Fruit fly (Drosophila melanogaster) whole organism, embryonic: ENCODE results near the gene LIMK1.

ENCODE experiments used
- Asciz ChIP-seq: fragments of 200-800 bp; sonication (Bioruptor generic); optimal IDR thresholded peaks from 2 replicates; lab custom pipeline; 2017; ENCODE audit warnings: missing biosample characterization, mild to moderate bottlenecking, missing genetic modification characterization, missing genetic modification reagents
- Atf3 ChIP-seq: fragments of 200-800 bp; sonication (Bioruptor generic); optimal IDR thresholded peaks from 3 replicates; lab custom pipeline; 2016; ENCODE audit warnings: missing biosample characterization, missing genetic modification characterization
- CG10274 ChIP-seq: fragments of 200-800 bp; sonication (Bioruptor generic); optimal IDR thresholded peaks from 3 replicates; lab custom pipeline; 2017; ENCODE audit warnings: missing biosample characterization, mild to moderate bottlenecking, missing genetic modification characterization
- CG11456 ChIP-seq: fragments of 200-800 bp; sonication (Bioruptor generic); IDR thresholded peaks from 3 replicates; pipeline ENCODE4 v1.3.6; 2022; ENCODE audit warnings: missing biosample characterization, missing genetic modification characterization
- CG12104 ChIP-seq: fragments of 200-800 bp; sonication (Bioruptor generic); optimal IDR thresholded peaks from 3 replicates; lab custom pipeline; 2016; ENCODE audit warnings: missing biosample characterization, missing genetic modification characterization
- CG13894 ChIP-seq: fragments of 200-800 bp; sonication (Bioruptor generic); optimal IDR thresholded peaks from 3 replicates; lab custom pipeline; 2018; ENCODE audit warnings: missing biosample characterization, mild to moderate bottlenecking, missing genetic modification characterization, moderate library complexity
- CG15269 ChIP-seq: fragments of 200-800 bp; sonication (Bioruptor generic); optimal IDR thresholded peaks from 2 replicates; lab custom pipeline; 2018; ENCODE audit warnings: missing biosample characterization, mild to moderate bottlenecking, missing genetic modification characterization, moderate library complexity
- CG16779 ChIP-seq: fragments of 200-800 bp; sonication (Bioruptor generic); IDR thresholded peaks from 2 replicates; pipeline ENCODE4 v1.3.6; 2022; ENCODE audit warnings: missing biosample characterization, missing genetic modification characterization
- CG17186 ChIP-seq: fragments of 200-800 bp; sonication (Bioruptor generic); optimal IDR thresholded peaks from 3 replicates; lab custom pipeline; 2017; ENCODE audit warnings: missing biosample characterization, missing genetic modification reagents, missing genetic modification characterization
- CG17328 ChIP-seq: fragments of 200-800 bp; sonication (Bioruptor generic); IDR thresholded peaks from 2 replicates; pipeline ENCODE4 v1.3.6; 2022; ENCODE audit warnings: missing biosample characterization, missing genetic modification characterization
- CG17912 ChIP-seq: fragments of 200-800 bp; sonication (Bioruptor generic); optimal IDR thresholded peaks from 2 replicates; lab custom pipeline; 2018; ENCODE audit warnings: missing biosample characterization, mild to moderate bottlenecking, missing genetic modification characterization
- CG31224 ChIP-seq: fragments of 200-800 bp; sonication (Bioruptor generic); IDR thresholded peaks from 2 replicates; pipeline ENCODE4 v1.3.6; 2022; ENCODE audit warnings: missing biosample characterization, missing genetic modification characterization
- CG3163 ChIP-seq: fragments of 200-800 bp; sonication (Bioruptor generic); optimal IDR thresholded peaks from 3 replicates; lab custom pipeline; 2016; ENCODE audit warnings: missing biosample characterization, missing genetic modification characterization
- CG32532 ChIP-seq: fragments of 200-800 bp; sonication (Bioruptor generic); IDR thresholded peaks from 2 replicates; pipeline ENCODE4 v1.3.6; 2022; ENCODE audit warnings: missing biosample characterization, missing genetic modification characterization
- CG34376 ChIP-seq: fragments of 200-800 bp; sonication (Bioruptor generic); optimal IDR thresholded peaks from 2 replicates; lab custom pipeline; 2018; ENCODE audit warnings: missing biosample characterization, mild to moderate bottlenecking, missing genetic modification characterization
- CG34422 ChIP-seq: fragments of 200-800 bp; sonication (Bioruptor generic); IDR thresholded peaks from 3 replicates; pipeline ENCODE4 v1.3.6; 2022; ENCODE audit warnings: missing biosample characterization, missing genetic modification characterization
- CG3995 ChIP-seq: fragments of 200-800 bp; sonication (Bioruptor generic); optimal IDR thresholded peaks from 3 replicates; lab custom pipeline; 2016; ENCODE audit warnings: missing biosample characterization, missing genetic modification characterization
- CG4424 ChIP-seq: fragments of 200-800 bp; sonication (Bioruptor generic); optimal IDR thresholded peaks from 3 replicates; lab custom pipeline; 2016; ENCODE audit warnings: missing biosample characterization, missing genetic modification characterization
- CG6689 ChIP-seq: fragments of 200-800 bp; sonication (Bioruptor generic); IDR thresholded peaks from 2 replicates; pipeline ENCODE4 v1.3.6; 2022; ENCODE audit warnings: missing biosample characterization, missing genetic modification characterization
- CG6765 ChIP-seq: fragments of 200-800 bp; sonication (Bioruptor generic); optimal IDR thresholded peaks from 3 replicates; lab custom pipeline; 2017; ENCODE audit warnings: missing biosample characterization, mild to moderate bottlenecking, missing genetic modification characterization
- CG8924 ChIP-seq: fragments of 200-800 bp; optimal IDR thresholded peaks from 3 replicates; lab custom pipeline; 2019; ENCODE audit warnings: missing biosample characterization, mild to moderate bottlenecking, missing genetic modification characterization, moderate library complexity
- CrebB ChIP-seq: fragments of 200-800 bp; sonication (Bioruptor generic); optimal IDR thresholded peaks from 3 replicates; lab custom pipeline; 2018; ENCODE audit warnings: missing biosample characterization, mild to moderate bottlenecking, missing genetic modification characterization
- HLHmδ ChIP-seq: fragments of 200-800 bp; sonication (Bioruptor generic); optimal IDR thresholded peaks from 2 replicates; lab custom pipeline; 2018; ENCODE audit warnings: missing biosample characterization, mild to moderate bottlenecking, missing genetic modification characterization, moderate library complexity
- Hr3 ChIP-seq: fragments of 200-800 bp; sonication (Bioruptor generic); optimal IDR thresholded peaks from 3 replicates; lab custom pipeline; 2016; ENCODE audit warnings: missing biosample characterization, missing genetic modification characterization
- Hsf ChIP-seq: fragments of 200-800 bp; sonication (Bioruptor generic); optimal IDR thresholded peaks from 3 replicates; lab custom pipeline; 2016; ENCODE audit warnings: missing biosample characterization, missing genetic modification characterization
- MESR4 ChIP-seq: fragments of 200-800 bp; sonication (Bioruptor generic); optimal IDR thresholded peaks from 2 replicates; lab custom pipeline; 2018; ENCODE audit warnings: missing biosample characterization, mild to moderate bottlenecking, missing genetic modification characterization, moderate library complexity
- Max ChIP-seq: fragments of 200-800 bp; sonication (Bioruptor generic); optimal IDR thresholded peaks from 2 replicates; lab custom pipeline; 2016; ENCODE audit warnings: missing biosample characterization, mild to moderate bottlenecking, missing genetic modification characterization
- Myb ChIP-seq: fragments of 200-800 bp; sonication (Bioruptor generic); optimal IDR thresholded peaks from 2 replicates; lab custom pipeline; 2016; ENCODE audit warnings: missing biosample characterization, missing genetic modification characterization
- Nf-YA ChIP-seq: fragments of 200-800 bp; sonication (Bioruptor generic); IDR thresholded peaks from 2 replicates; pipeline ENCODE4 v1.3.6; 2022; ENCODE audit warnings: missing biosample characterization, missing genetic modification characterization
- Nf-YB ChIP-seq: fragments of 200-800 bp; sonication (Bioruptor generic); optimal IDR thresholded peaks from 3 replicates; lab custom pipeline; 2019; ENCODE audit warnings: missing biosample characterization, mild to moderate bottlenecking, missing genetic modification characterization, moderate library complexity
- Nf-YC ChIP-seq: fragments of 200-800 bp; optimal IDR thresholded peaks from 3 replicates; lab custom pipeline; 2019; ENCODE audit warnings: missing biosample characterization, mild to moderate bottlenecking, missing genetic modification characterization, moderate library complexity
- NfI ChIP-seq: fragments of 200-800 bp; sonication (Bioruptor generic); optimal IDR thresholded peaks from 3 replicates; lab custom pipeline; 2018; ENCODE audit warnings: missing biosample characterization, mild to moderate bottlenecking, missing genetic modification characterization, moderate library complexity
- PHDP ChIP-seq: fragments of 200-800 bp; sonication (Bioruptor generic); optimal IDR thresholded peaks from 3 replicates; lab custom pipeline; 2018; ENCODE audit warnings: missing biosample characterization, mild to moderate bottlenecking, missing genetic modification characterization, moderate library complexity
- Poxn ChIP-seq: fragments of 200-800 bp; sonication (Bioruptor generic); IDR thresholded peaks from 2 replicates; pipeline ENCODE4 v1.3.6; 2022; ENCODE audit warnings: missing biosample characterization, missing genetic modification characterization
- Spps ChIP-seq: fragments of 200-800 bp; sonication (Bioruptor generic); optimal IDR thresholded peaks from 2 replicates; lab custom pipeline; 2018; ENCODE audit warnings: missing biosample characterization, mild to moderate bottlenecking, missing genetic modification characterization
- Vsx1 ChIP-seq: fragments of 200-800 bp; sonication (Bioruptor generic); optimal IDR thresholded peaks from 2 replicates; lab custom pipeline; 2017; ENCODE audit warnings: missing biosample characterization, mild to moderate bottlenecking, missing genetic modification characterization, missing genetic modification reagents
- amos ChIP-seq: fragments of 200-800 bp; sonication (Bioruptor generic); IDR thresholded peaks from 2 replicates; pipeline ENCODE4 v1.3.6; 2022; ENCODE audit warnings: missing biosample characterization, missing genetic modification characterization; ENCODE audit not compliant: partially characterized antibody
- bab2 ChIP-seq: fragments of 200-800 bp; sonication (Bioruptor generic); optimal IDR thresholded peaks from 2 replicates; lab custom pipeline; 2016; ENCODE audit warnings: missing biosample characterization, missing genetic modification characterization
- br ChIP-seq: fragments of >200 bp; optimal IDR thresholded peaks from 2 replicates; lab custom pipeline; 2017
- crc ChIP-seq: fragments of 200-800 bp; sonication (Bioruptor generic); optimal IDR thresholded peaks from 2 replicates; lab custom pipeline; 2016; ENCODE audit warnings: missing biosample characterization, missing genetic modification characterization
- dm ChIP-seq: fragments of 200-800 bp; sonication (Bioruptor generic); optimal IDR thresholded peaks from 3 replicates; lab custom pipeline; 2016; ENCODE audit warnings: missing biosample characterization, missing genetic modification characterization
- dmrt11E ChIP-seq: fragments of 200-800 bp; sonication (Bioruptor generic); optimal IDR thresholded peaks from 3 replicates; lab custom pipeline; 2018; ENCODE audit warnings: missing biosample characterization, mild to moderate bottlenecking, missing genetic modification characterization, moderate library complexity
- fd3F ChIP-seq: fragments of 200-800 bp; sonication (Bioruptor generic); optimal IDR thresholded peaks from 2 replicates; lab custom pipeline; 2018; ENCODE audit warnings: missing biosample characterization, mild to moderate bottlenecking, missing genetic modification characterization, moderate library complexity
- hth ChIP-seq: fragments of >200 bp; optimal IDR thresholded peaks from 2 replicates; lab custom pipeline; 2017; ENCODE audit warnings: inconsistent platforms
- kni ChIP-seq: fragments of 200-800 bp; sonication (Bioruptor generic); optimal IDR thresholded peaks from 3 replicates; lab custom pipeline; 2017; ENCODE audit warnings: mild to moderate bottlenecking, missing biosample characterization, missing genetic modification reagents, missing genetic modification characterization
- psq ChIP-seq: fragments of 200-800 bp; sonication (Bioruptor generic); optimal IDR thresholded peaks from 2 replicates; lab custom pipeline; 2017; ENCODE audit warnings: missing biosample characterization, missing genetic modification characterization
- sima ChIP-seq: fragments of 200-800 bp; sonication (Bioruptor generic); optimal IDR thresholded peaks from 2 replicates; lab custom pipeline; 2016; ENCODE audit warnings: missing biosample characterization, missing genetic modification characterization
- slbo ChIP-seq: fragments of 200-800 bp; sonication (Bioruptor generic); IDR thresholded peaks from 2 replicates; pipeline ENCODE4 v1.3.6; 2022; ENCODE audit warnings: missing biosample characterization, missing genetic modification characterization
- tio ChIP-seq: fragments of 200-800 bp; sonication (Bioruptor generic); optimal IDR thresholded peaks from 2 replicates; lab custom pipeline; 2017; ENCODE audit warnings: missing biosample characterization, missing genetic modification characterization, inconsistent platforms
- toy ChIP-seq: fragments of 200-800 bp; sonication (Bioruptor generic); IDR thresholded peaks from 2 replicates; pipeline ENCODE4 v1.3.6; 2022; ENCODE audit warnings: missing biosample characterization, missing genetic modification characterization
- twi ChIP-seq: fragments of 200-800 bp; optimal IDR thresholded peaks from 2 replicates; lab custom pipeline; 2019; ENCODE audit warnings: missing biosample characterization, mild to moderate bottlenecking, missing genetic modification characterization, moderate library complexity
- tx ChIP-seq: fragments of 200-800 bp; sonication (Bioruptor generic); optimal IDR thresholded peaks from 2 replicates; lab custom pipeline; 2016; ENCODE audit warnings: missing biosample characterization, missing genetic modification characterization

LIMK1 gene

dm6 chrX:12567663-12568062, 24.3 kb downstream of the LIMK1 start (continued):
- peak; percentile 87 for TF ChIP-seq CG8924 (tag; lab: Kevin White, UChicago)
- TF ChIP-seq CG4424 (GFP tag; lab: Kevin White, UChicago): peak; percentile 50
- TF ChIP-seq CG32532 (GFP tag; lab: Robert Waterston, UW): peak; percentile 90
- TF ChIP-seq Myb (GFP tag; lab: Kevin White, UChicago): no peak
- no peak for TF ChIP-seq Nf-YA (GFP tag; lab: Robert Waterston, UW)
- no peak for TF ChIP-seq MESR4 (GFP tag; lab: Kevin White, UChicago)
- peak; percentile 8 for TF ChIP-seq CG10274 (GFP tag; lab: Kevin White, UChicago)
- TF ChIP-seq CG34422 (GFP tag; lab: Robert Waterston, UW): peak; percentile 68
- TF ChIP-seq Asciz (GFP tag; lab: Kevin White, UChicago): peak; percentile 66
- no peak for TF ChIP-seq amos
- peak; percentile 79 for TF ChIP-seq Nf-YC (tag; lab: Kevin White, UChicago)
- no peak for TF ChIP-seq HLHmδ (GFP tag; lab: Kevin White, UChicago)
- no peak for TF ChIP-seq sima
- TF ChIP-seq dmrt11E (tag; lab: Kevin White, UChicago): peak; percentile 20
- TF ChIP-seq CG34376 (GFP tag; lab: Kevin White, UChicago): peak; percentile 81
- no peak for TF ChIP-seq CG3163 (GFP tag; lab: Kevin White, UChicago)
- no peak for TF ChIP-seq CG16779 (GFP tag; lab: Robert Waterston, UW)
- peak; percentile 27 for TF ChIP-seq Vsx1 (GFP tag; lab: Kevin White, UChicago)
- peak; percentile 82 for TF ChIP-seq slbo (GFP tag; lab: Robert Waterston, UW)
- TF ChIP-seq crc (GFP tag; lab: Kevin White, UChicago): no peak
- no peak for TF ChIP-seq br (lab: Kevin White, UChicago)
- peak; percentile 91 for TF ChIP-seq PHDP (tag; lab: Kevin White, UChicago)
- TF ChIP-seq CG15269: peak; percentile 91
- no peak for TF ChIP-seq CG17912
- no peak for TF ChIP-seq Spps (tag; lab: Kevin White, UChicago)
- TF ChIP-seq CG12104 (GFP tag; lab: Kevin White, UChicago): peak; percentile 55
- TF ChIP-seq Hsf (GFP tag; lab: Kevin White, UChicago): no peak
- peak; percentile 71 for TF ChIP-seq CrebB (tag; lab: Kevin White, UChicago)
- TF ChIP-seq Atf3 (GFP tag; lab: Kevin White, UChicago): no peak
- no peak for TF ChIP-seq CG3995 (GFP tag; lab: Kevin White, UChicago)
- TF ChIP-seq toy: peak; percentile 68; the same call in 1 of the 2 replicates
- peak; percentile 75 for TF ChIP-seq CG17328 (GFP tag; lab: Robert Waterston, UW)
- TF ChIP-seq hth: no peak
- TF ChIP-seq NfI (GFP tag; lab: Kevin White, UChicago): peak; percentile 85
- no peak for TF ChIP-seq bab2 (GFP tag; lab: Kevin White, UChicago)
- TF ChIP-seq psq (GFP tag; lab: Kevin White, UChicago): no peak
- TF ChIP-seq CG6689: peak; percentile 81
- TF ChIP-seq Max: peak; percentile 48
- peak; percentile 40; the same call in 1 of the 2 replicates for TF ChIP-seq Poxn (GFP tag; lab: Robert Waterston, UW)
- TF ChIP-seq CG6765 (GFP tag; lab: Kevin White, UChicago): peak; percentile 80
- TF ChIP-seq CG17186 (GFP tag; lab: Kevin White, UChicago): no peak
- no peak for TF ChIP-seq tx (GFP tag; lab: Kevin White, UChicago)
- peak; percentile 69; the same call in 2 of the 3 replicates for TF ChIP-seq CG11456 (GFP tag; lab: Robert Waterston, UW)
- TF ChIP-seq Hr3 (GFP tag; lab: Kevin White, UChicago): peak; percentile 64
- peak; percentile 60 for TF ChIP-seq Nf-YB (GFP tag; lab: Kevin White, UChicago)
- TF ChIP-seq CG31224: peak; percentile 70
- TF ChIP-seq twi (tag; lab: Kevin White, UChicago): peak; percentile 36
- peak; percentile 85 for TF ChIP-seq fd3F
- TF ChIP-seq dm (GFP tag; lab: Kevin White, UChicago): no peak
- peak; percentile 49 for TF ChIP-seq tio (GFP tag; lab: Kevin White, UChicago)
- no peak for TF ChIP-seq kni (GFP tag; lab: Kevin White, UChicago)
- TF ChIP-seq CG13894 (tag; lab: Kevin White, UChicago): peak; percentile 96
